Worm (Caenorhabditis elegans): ENCODE results near the gene K02F3.2.

ce11 chrIII:887874-888299, 42.2 kb downstream of the K02F3.2 start:
- TF ChIP-seq mab-5 (tag; optimal IDR thresholded peaks at IDR 0.05): no peak
- TF ChIP-seq ces-1 (GFP tag; optimal IDR thresholded peaks at IDR 0.05): peak; percentile 63
- no peak for TF ChIP-seq nhr-2 (tag; optimal IDR thresholded peaks at IDR 0.05)
- no peak for TF ChIP-seq hlh-1 (tag; optimal IDR thresholded peaks at IDR 0.05)
- TF ChIP-seq nhr-76 (tag; optimal IDR thresholded peaks at IDR 0.05): peak; percentile 34
- TF ChIP-seq ztf-11 (tag; optimal IDR thresholded peaks at IDR 0.05): no peak
- TF ChIP-seq snpc-4 (tag; optimal IDR thresholded peaks at IDR 0.05): no peak
- TF ChIP-seq unc-62 (GFP tag; optimal IDR thresholded peaks at IDR 0.05): peak; percentile 16
- TF ChIP-seq nhr-237 (tag; optimal IDR thresholded peaks at IDR 0.05): no peak
- no peak for TF ChIP-seq tbx-8 (GFP tag; optimal IDR thresholded peaks at IDR 0.05)
- TF ChIP-seq nhr-12 (tag; optimal IDR thresholded peaks at IDR 0.05): no peak
- no peak for TF ChIP-seq mep-1 (tag; optimal IDR thresholded peaks at IDR 0.05)
- TF ChIP-seq elt-3 (tag; optimal IDR thresholded peaks at IDR 0.05): no peak
